Worm (Caenorhabditis elegans): ENCODE data around the gene Y38H6C.16.
A peak's percentile ranks its signal among the peaks of the same experiment; 100 is the strongest.

DNA sequence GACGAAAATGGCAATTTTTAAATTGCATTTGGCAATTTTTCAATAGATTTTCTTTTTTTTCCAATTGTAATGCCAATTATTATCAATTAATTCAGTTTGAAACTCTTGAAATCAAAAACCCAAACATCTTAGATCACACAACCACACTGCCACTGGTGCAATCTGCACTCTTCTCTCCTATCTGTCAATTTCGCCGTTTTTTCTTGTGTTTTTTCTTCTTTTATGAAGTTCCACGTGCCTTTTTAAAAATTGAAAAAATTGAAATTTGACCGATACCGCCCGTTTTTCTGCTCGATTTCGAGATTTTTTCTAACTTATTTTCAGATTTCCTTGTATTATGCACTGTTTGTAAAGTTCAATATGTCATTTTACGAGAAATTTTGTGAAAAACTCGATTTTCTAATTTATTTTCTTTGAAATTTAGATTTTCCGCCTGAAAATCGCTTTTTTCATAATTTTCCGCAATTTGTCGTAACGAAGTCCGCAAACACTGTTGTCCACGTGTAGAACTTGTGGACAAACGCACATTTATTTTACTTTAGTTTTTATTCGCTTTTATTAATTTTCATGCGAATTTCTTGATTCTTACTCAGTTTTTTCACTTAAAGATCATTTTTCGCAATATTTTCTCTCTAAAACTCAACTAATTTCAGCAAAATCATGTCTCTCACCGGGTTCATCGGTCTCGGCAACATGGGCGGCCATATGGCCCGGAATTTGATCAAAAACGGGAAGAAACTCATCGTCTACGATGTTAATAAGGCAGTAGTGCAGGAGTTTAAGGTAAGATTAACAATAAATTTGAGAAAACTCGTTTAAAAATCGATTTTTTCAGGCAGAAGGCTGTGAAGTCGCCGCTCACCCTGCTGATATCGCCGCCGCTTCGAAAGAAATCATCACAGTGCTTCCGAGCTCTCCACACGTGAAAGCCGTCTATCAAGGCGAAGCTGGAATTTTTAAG lies 45.6 kb downstream of the Y38H6C.16 start, which contains the start of gene B0250.5:
- TF ChIP-seq efl-1 (optimal IDR thresholded peaks at IDR 0.05) (peak; percentile 46 to 73), efl-1 (GFP tag; optimal IDR thresholded peaks at IDR 0.05 in 1 of 2) (peak; percentile 72 to 94), unc-62 (GFP tag; optimal IDR thresholded peaks at IDR 0.05) (no peak), nhr-77 (tag; optimal IDR thresholded peaks at IDR 0.05) (no peak), lin-15B (tag; optimal IDR thresholded peaks at IDR 0.05) (no peak), pqm-1 (tag; optimal IDR thresholded peaks at IDR 0.05) (no peak), unc-130 (tag; optimal IDR thresholded peaks at IDR 0.05) (no peak), jun-1 (tag; optimal IDR thresholded peaks at IDR 0.05) (no peak), nhr-28 (tag; optimal IDR thresholded peaks at IDR 0.05) (no peak), nhr-12 (tag; optimal IDR thresholded peaks at IDR 0.05) (no peak), fkh-8 (tag; optimal IDR thresholded peaks at IDR 0.05) (peak; percentile 5), dsc-1 (tag; optimal IDR thresholded peaks at IDR 0.05) (peak; percentile 42)
